Worm (Caenorhabditis elegans) whole organism, L1 larva: ENCODE data around the gene clec-50.

Source experiments
- aha-1 ChIP-seq: fragments of 150-350 bp; optimal IDR thresholded peaks from 2 replicates; lab custom pipeline; 2014; ENCODE audit warnings: missing biosample characterization, missing genetic modification characterization
- egl-27 ChIP-seq, 2 experiments: fragments of 150-350 bp in 1 of 2; sonication (generic microtip); optimal IDR thresholded peaks; 3 replicates each; lab custom pipeline; 2017 to 2018; ENCODE audit warnings: missing biosample characterization in 2 of 2, missing genetic modification characterization in 2 of 2, missing genetic modification reagents in 2 of 2
- elt-3 ChIP-seq, 6 experiments: fragments of 150-350 bp in 1 of 6; sonication (generic microtip); optimal IDR thresholded peaks; 2 replicates each; lab custom pipeline; 2017 to 2018; ENCODE audit warnings: missing biosample characterization in 6 of 6, missing genetic modification characterization in 6 of 6, inconsistent platforms in 1 of 6
- fkh-8 ChIP-seq: sonication (generic microtip); optimal IDR thresholded peaks from 2 replicates; lab custom pipeline; 2016; ENCODE audit warnings: mild to moderate bottlenecking, missing genetic modification characterization, missing compliant biosample characterization
- lin-13 ChIP-seq: fragments of 150-350 bp; optimal IDR thresholded peaks from 2 replicates; lab custom pipeline; 2014; ENCODE audit warnings: missing biosample characterization, missing genetic modification reagents, missing genetic modification characterization
- lin-35 ChIP-seq, 2 experiments: fragments of 150-350 bp; optimal IDR thresholded peaks; 2 replicates each; lab custom pipeline; 2014; ENCODE audit warnings: missing biosample characterization in 2 of 2, missing genetic modification characterization in 2 of 2, missing genetic modification reagents in 2 of 2
- lir-3 ChIP-seq: sonication (generic microtip); optimal IDR thresholded peaks from 2 replicates; lab custom pipeline; 2016; ENCODE audit warnings: mild to moderate bottlenecking, missing genetic modification characterization, moderate library complexity, missing compliant biosample characterization; ENCODE audit not compliant: poor library complexity
- mdl-1 ChIP-seq, 2 experiments: fragments of 150-350 bp; optimal IDR thresholded peaks; 2 replicates each; lab custom pipeline; 2014 to 2017; ENCODE audit warnings: missing biosample characterization in 2 of 2, missing genetic modification characterization in 2 of 2, inconsistent platforms in 1 of 2
- nhr-11 ChIP-seq: fragments of 150-350 bp; optimal IDR thresholded peaks from 2 replicates; lab custom pipeline; 2014; ENCODE audit warnings: missing biosample characterization, missing genetic modification characterization
- pqm-1 ChIP-seq: sonication (generic microtip); optimal IDR thresholded peaks from 3 replicates; lab custom pipeline; 2017; ENCODE audit warnings: missing biosample characterization, missing genetic modification characterization
- skn-1 ChIP-seq: fragments of 150-350 bp; optimal IDR thresholded peaks from 2 replicates; lab custom pipeline; 2014; ENCODE audit warnings: missing biosample characterization, missing genetic modification characterization
- snu-23 ChIP-seq: sonication (generic microtip); optimal IDR thresholded peaks from 2 replicates; lab custom pipeline; 2016; ENCODE audit warnings: missing genetic modification characterization, missing compliant biosample characterization
- zag-1 ChIP-seq: fragments of 150-350 bp; optimal IDR thresholded peaks from 2 replicates; lab custom pipeline; 2014; ENCODE audit warnings: missing biosample characterization, missing genetic modification characterization
- ztf-4 ChIP-seq: fragments of 150-350 bp; optimal IDR thresholded peaks from 2 replicates; lab custom pipeline; 2014; ENCODE audit warnings: missing biosample characterization, missing genetic modification characterization

DNA sequence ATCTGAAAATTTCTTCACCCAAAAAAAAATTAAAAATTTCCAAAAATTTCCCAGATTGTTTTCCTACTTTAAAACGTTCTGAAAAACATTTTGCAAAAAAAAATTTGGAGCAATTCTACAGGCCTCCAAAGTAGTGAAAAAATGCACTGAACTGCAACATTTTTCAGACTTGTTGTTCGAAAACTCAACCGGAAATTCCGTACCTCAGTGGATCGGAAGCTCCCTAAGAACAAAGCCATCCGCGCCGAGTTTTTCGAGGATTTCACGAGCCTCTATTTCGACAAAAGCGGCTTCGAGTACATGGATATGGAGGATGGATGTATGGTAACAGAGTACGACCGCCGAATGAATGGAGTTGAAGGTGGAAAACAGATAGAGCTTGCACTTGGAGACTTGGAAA, 17.1 kb downstream of the clec-50 start, which contains the start of gene fbxa-131:
- TF ChIP-seq elt-3 (tag; optimal IDR thresholded peaks at IDR 0.05; lab: Kevin White, UChicago), result no peak
- no peak for TF ChIP-seq zag-1 (tag; lab: Kevin White, UChicago)
- TF ChIP-seq skn-1 (tag; lab: Kevin White, UChicago), result no peak
- no peak for TF ChIP-seq lin-35 (GFP tag; optimal IDR thresholded peaks at IDR 0.05; lab: Kevin White, UChicago)
- TF ChIP-seq lir-3 (tag; lab: Kevin White, UChicago), result no peak
- TF ChIP-seq egl-27 (tag; optimal IDR thresholded peaks at IDR 0.05; lab: Kevin White, UChicago), result no peak
- no peak for TF ChIP-seq snu-23 (GFP tag; lab: Kevin White, UChicago)
- no peak for TF ChIP-seq aha-1 (tag; lab: Kevin White, UChicago)
- TF ChIP-seq mdl-1 (tag; optimal IDR thresholded peaks at IDR 0.05; lab: Kevin White, UChicago), result no peak
- TF ChIP-seq nhr-11 (tag; lab: Kevin White, UChicago), result no peak
- TF ChIP-seq ztf-4, result no peak
- TF ChIP-seq pqm-1 (tag; lab: Kevin White, UChicago), result no peak
- TF ChIP-seq fkh-8 (tag; lab: Kevin White, UChicago), result no peak
- no peak for TF ChIP-seq lin-13 (GFP tag; lab: Kevin White, UChicago)
